Worm (Caenorhabditis elegans) whole organism, young adult: Measurements from ENCODE around the gene Y51H7C.13.

Source experiments
- K11D2.4 ChIP-seq: fragments of 200-800 bp; sonication (Bioruptor generic); IDR thresholded peaks from 2 replicates; pipeline ENCODE4 v1.3.6; 2022; ENCODE audit warnings: missing genetic modification reagents, missing genetic modification characterization, missing compliant biosample characterization
- T07F8.4 ChIP-seq: sonication (generic microtip); optimal IDR thresholded peaks from 2 replicates; lab custom pipeline; 2016; ENCODE audit warnings: mild to moderate bottlenecking, missing genetic modification characterization, moderate library complexity, missing compliant biosample characterization
- pha-4 ChIP-seq: fragments of 150-350 bp; sonication (generic microtip); optimal IDR thresholded peaks from 2 replicates; lab custom pipeline; 2014; ENCODE audit warnings: missing biosample characterization, missing genetic modification reagents, missing genetic modification characterization
- ztf-3 ChIP-seq: fragments of 200-800 bp; sonication (Bioruptor generic); optimal IDR thresholded peaks from 2 replicates; lab custom pipeline; 2018; ENCODE audit warnings: mild to moderate bottlenecking, missing genetic modification characterization, missing compliant biosample characterization

- no peak for TF ChIP-seq ztf-3 (GFP tag; lab: Kevin White, UChicago)
- TF ChIP-seq pha-4 = no peak
- no peak for TF ChIP-seq K11D2.4 (GFP tag; lab: Robert Waterston, UW)
- TF ChIP-seq T07F8.4 = no peak
Observed at ce11 chrII:1441479-1441878, 24.9 kb downstream of the Y51H7C.13 start.
